Worm (Caenorhabditis elegans) whole organism, L2 larva: ENCODE measurements around the gene spe-41.

ENCODE experiments used
- C34F6.9 ChIP-seq: fragments of 150-350 bp; optimal IDR thresholded peaks from 2 replicates; lab custom pipeline; 2014; ENCODE audit warnings: missing biosample characterization, missing genetic modification characterization
- F13H6.1 ChIP-seq: sonication (generic microtip); optimal IDR thresholded peaks from 2 replicates; lab custom pipeline; 2016; ENCODE audit warnings: missing genetic modification characterization, missing compliant biosample characterization
- R02D3.7 ChIP-seq: fragments of 150-350 bp; optimal IDR thresholded peaks from 2 replicates; lab custom pipeline; 2014; ENCODE audit warnings: missing biosample characterization, missing genetic modification characterization
- Y55F3AM.14 ChIP-seq: fragments of 200-800 bp; sonication (Bioruptor generic); optimal IDR thresholded peaks from 2 replicates; lab custom pipeline; 2018; ENCODE audit warnings: mild to moderate bottlenecking, missing genetic modification characterization, missing compliant biosample characterization
- ZK546.5 ChIP-seq: sonication (generic microtip); optimal IDR thresholded peaks from 2 replicates; lab custom pipeline; 2017; ENCODE audit warnings: missing biosample characterization, missing genetic modification characterization
- alr-1 ChIP-seq: fragments of 150-350 bp; optimal IDR thresholded peaks from 2 replicates; lab custom pipeline; 2014; ENCODE audit warnings: missing biosample characterization, missing genetic modification characterization
- aly-2 ChIP-seq: fragments of 150-350 bp; optimal IDR thresholded peaks from 2 replicates; lab custom pipeline; 2014; ENCODE audit warnings: missing biosample characterization, missing genetic modification characterization
- ama-1 ChIP-seq: fragments of 150-350 bp; optimal IDR thresholded peaks from 2 replicates; lab custom pipeline; 2018; ENCODE audit warnings: inconsistent platforms
- blmp-1 ChIP-seq: sonication (generic microtip); optimal IDR thresholded peaks from 2 replicates; lab custom pipeline; 2017; ENCODE audit warnings: missing genetic modification characterization, mild to moderate bottlenecking, missing compliant biosample characterization, antibody characterized with exemption, moderate library complexity; ENCODE audit not compliant: insufficient read depth
- ceh-16 ChIP-seq: fragments of 150-350 bp; optimal IDR thresholded peaks from 2 replicates; lab custom pipeline; 2014; ENCODE audit warnings: missing biosample characterization, missing genetic modification characterization
- ceh-82 ChIP-seq: fragments of 150-350 bp; optimal IDR thresholded peaks from 2 replicates; lab custom pipeline; 2014; ENCODE audit warnings: missing biosample characterization, missing genetic modification characterization
- crh-2 ChIP-seq: sonication (generic microtip); optimal IDR thresholded peaks from 2 replicates; lab custom pipeline; 2017; ENCODE audit warnings: missing biosample characterization, missing genetic modification characterization
- dmd-4 ChIP-seq: sonication (generic microtip); optimal IDR thresholded peaks from 2 replicates; lab custom pipeline; 2017; ENCODE audit warnings: missing biosample characterization, missing genetic modification characterization
- egl-27 ChIP-seq: sonication (generic microtip); optimal IDR thresholded peaks from 3 replicates; lab custom pipeline; 2017; ENCODE audit warnings: missing biosample characterization, missing genetic modification reagents, missing genetic modification characterization
- elt-1 ChIP-seq: fragments of 150-350 bp; optimal IDR thresholded peaks from 2 replicates; lab custom pipeline; 2014; ENCODE audit warnings: missing biosample characterization, missing genetic modification characterization
- fos-1 ChIP-seq: fragments of 150-350 bp; optimal IDR thresholded peaks from 2 replicates; lab custom pipeline; 2014; ENCODE audit warnings: missing biosample characterization, missing genetic modification characterization
- gmeb-1 ChIP-seq: fragments of 150-350 bp; optimal IDR thresholded peaks from 2 replicates; lab custom pipeline; 2014; ENCODE audit warnings: missing biosample characterization, missing genetic modification characterization
- lin-11 ChIP-seq: fragments of 150-350 bp; sonication (generic microtip); optimal IDR thresholded peaks from 2 replicates; lab custom pipeline; 2014; ENCODE audit warnings: missing biosample characterization, missing genetic modification characterization, inconsistent platforms, mixed read lengths
- lin-13 ChIP-seq: fragments of 150-350 bp; optimal IDR thresholded peaks from 2 replicates; lab custom pipeline; 2014; ENCODE audit warnings: missing biosample characterization, missing genetic modification reagents, missing genetic modification characterization
- lin-39 ChIP-seq: fragments of 150-350 bp; optimal IDR thresholded peaks from 2 replicates; lab custom pipeline; 2014; ENCODE audit warnings: missing biosample characterization, missing genetic modification reagents, missing genetic modification characterization
- lsy-2 ChIP-seq, 2 experiments: fragments of 150-350 bp in 1 of 2; sonication (generic microtip) in 1 of 2; optimal IDR thresholded peaks; 2 replicates each; lab custom pipeline; 2014 to 2017; ENCODE audit warnings: missing biosample characterization in 2 of 2, missing genetic modification characterization in 2 of 2
- mab-5 ChIP-seq: fragments of 150-350 bp; optimal IDR thresholded peaks from 2 replicates; lab custom pipeline; 2014; ENCODE audit warnings: missing biosample characterization, missing genetic modification characterization
- mbf-1 ChIP-seq: sonication (generic microtip); optimal IDR thresholded peaks from 2 replicates; lab custom pipeline; 2017; ENCODE audit warnings: missing biosample characterization, missing genetic modification characterization
- mdl-1 ChIP-seq, 2 experiments: fragments of 150-350 bp in 1 of 2; sonication (generic microtip) in 1 of 2; optimal IDR thresholded peaks; 2 replicates each; lab custom pipeline; 2017; ENCODE audit warnings: missing biosample characterization in 2 of 2, missing genetic modification characterization in 2 of 2
- nhr-10 ChIP-seq: sonication (generic microtip); optimal IDR thresholded peaks from 2 replicates; lab custom pipeline; 2017; ENCODE audit warnings: missing biosample characterization, missing genetic modification characterization
- nhr-11 ChIP-seq: fragments of 150-350 bp; optimal IDR thresholded peaks from 2 replicates; lab custom pipeline; 2014; ENCODE audit warnings: missing biosample characterization, missing genetic modification characterization
- nhr-12 ChIP-seq: fragments of 150-350 bp; optimal IDR thresholded peaks from 2 replicates; lab custom pipeline; 2014; ENCODE audit warnings: missing biosample characterization, missing genetic modification characterization
- nhr-129 ChIP-seq: fragments of 150-350 bp; optimal IDR thresholded peaks from 2 replicates; lab custom pipeline; 2014; ENCODE audit warnings: missing biosample characterization, missing genetic modification characterization
- nhr-21 ChIP-seq: fragments of 150-350 bp; optimal IDR thresholded peaks from 2 replicates; lab custom pipeline; 2014; ENCODE audit warnings: missing biosample characterization, missing genetic modification characterization
- nhr-23 ChIP-seq: fragments of 150-350 bp; optimal IDR thresholded peaks from 2 replicates; lab custom pipeline; 2014; ENCODE audit warnings: missing biosample characterization, missing genetic modification reagents, missing genetic modification characterization
- nhr-237 ChIP-seq: fragments of 150-350 bp; optimal IDR thresholded peaks from 2 replicates; lab custom pipeline; 2014; ENCODE audit warnings: missing biosample characterization, missing genetic modification characterization
- nhr-25 ChIP-seq: fragments of 150-350 bp; sonication (generic microtip); optimal IDR thresholded peaks from 3 replicates; lab custom pipeline; 2014; ENCODE audit warnings: missing biosample characterization, missing genetic modification characterization
- nhr-6 ChIP-seq: fragments of 150-350 bp; optimal IDR thresholded peaks from 2 replicates; lab custom pipeline; 2014; ENCODE audit warnings: missing biosample characterization, missing genetic modification characterization
- nhr-77 ChIP-seq: fragments of 150-350 bp; optimal IDR thresholded peaks from 2 replicates; lab custom pipeline; 2014; ENCODE audit warnings: missing biosample characterization, missing genetic modification characterization
- peb-1 ChIP-seq: fragments of 150-350 bp; optimal IDR thresholded peaks from 2 replicates; lab custom pipeline; 2014; ENCODE audit warnings: missing biosample characterization, missing genetic modification characterization
- sem-4 ChIP-seq: fragments of 150-350 bp; optimal IDR thresholded peaks from 2 replicates; lab custom pipeline; 2014; ENCODE audit warnings: missing biosample characterization, missing genetic modification reagents, missing genetic modification characterization
- skn-1 ChIP-seq: sonication (generic microtip); optimal IDR thresholded peaks from 2 replicates; lab custom pipeline; 2017; ENCODE audit warnings: missing biosample characterization, missing genetic modification characterization
- sma-3 ChIP-seq: sonication (generic microtip); optimal IDR thresholded peaks from 2 replicates; lab custom pipeline; 2016; ENCODE audit warnings: missing genetic modification reagents, missing genetic modification characterization, missing compliant biosample characterization
- sma-9 ChIP-seq, 2 experiments: fragments of 150-350 bp in 1 of 2; sonication (generic microtip) in 1 of 2; optimal IDR thresholded peaks; 2 replicates each; lab custom pipeline; 2014 to 2016; ENCODE audit warnings: missing genetic modification characterization in 2 of 2, mild to moderate bottlenecking in 1 of 2, missing biosample characterization in 1 of 2, missing compliant biosample characterization in 1 of 2, missing genetic modification reagents in 1 of 2, moderate library complexity in 1 of 2
- snpc-4 ChIP-seq: fragments of 150-350 bp; optimal IDR thresholded peaks from 2 replicates; lab custom pipeline; 2014; ENCODE audit warnings: missing biosample characterization, missing genetic modification characterization
- unc-39 ChIP-seq: fragments of 150-350 bp; optimal IDR thresholded peaks from 2 replicates; lab custom pipeline; 2014; ENCODE audit warnings: missing biosample characterization, missing genetic modification characterization
- unc-55 ChIP-seq: fragments of 150-350 bp; sonication (generic microtip); optimal IDR thresholded peaks from 3 replicates; lab custom pipeline; 2014; ENCODE audit warnings: missing biosample characterization, missing genetic modification reagents, missing genetic modification characterization
- unc-62 ChIP-seq: fragments of 150-350 bp; optimal IDR thresholded peaks from 2 replicates; lab custom pipeline; 2014; ENCODE audit warnings: missing biosample characterization, missing genetic modification reagents, missing genetic modification characterization
- zag-1 ChIP-seq: fragments of 150-350 bp; optimal IDR thresholded peaks from 2 replicates; lab custom pipeline; 2014; ENCODE audit warnings: missing biosample characterization, missing genetic modification characterization
- ztf-11 ChIP-seq: sonication (generic microtip); optimal IDR thresholded peaks from 2 replicates; lab custom pipeline; 2017; ENCODE audit warnings: missing biosample characterization, missing genetic modification characterization
- ztf-4 ChIP-seq: fragments of 150-350 bp; optimal IDR thresholded peaks from 2 replicates; lab custom pipeline; 2014; ENCODE audit warnings: missing biosample characterization, missing genetic modification characterization

Gene spe-41

ce11 chrIII:3460061-3460460 lies 16.1 kb upstream of the spe-41 start, which contains the start of gene C34C12.8 (continued):
- TF ChIP-seq snpc-4 (tag; lab: Kevin White, UChicago) (peak; percentile 71), nhr-129 (tag; lab: Kevin White, UChicago) (peak; percentile 91), ceh-82 (tag; lab: Kevin White, UChicago) (peak; percentile 71), nhr-10 (tag; lab: Kevin White, UChicago) (peak; percentile 85), ama-1 (lab: Kevin White, UChicago) (peak; percentile 79)

ce11 chrIII:3456226-3456625 lies 12.2 kb upstream of the spe-41 start:
- TF ChIP-seq ZK546.5 (tag; lab: Kevin White, UChicago) (peak; percentile 83), lin-39 (no peak), crh-2 (tag; lab: Kevin White, UChicago) (peak; percentile 99), ztf-4 (tag; lab: Kevin White, UChicago) (peak; percentile 96), peb-1 (no peak), unc-39 (tag; lab: Kevin White, UChicago) (no peak), lin-13 (GFP tag; lab: Kevin White, UChicago) (peak; percentile 99), mdl-1 (tag; optimal IDR thresholded peaks at IDR 0.05; lab: Kevin White, UChicago) (peak; percentile 41 to 88), zag-1 (peak; percentile 93), sem-4 (tag; lab: Kevin White, UChicago) (peak; percentile 98), alr-1 (tag; lab: Kevin White, UChicago) (no peak), mab-5 (tag; lab: Kevin White, UChicago) (peak; percentile 93), nhr-23 (tag; lab: Kevin White, UChicago) (no peak), nhr-21 (peak; percentile 99), ceh-16 (peak; percentile 88), mbf-1 (peak; percentile 56), ztf-11 (no peak), nhr-25 (tag; lab: Kevin White, UChicago) (peak; percentile 99), R02D3.7 (tag; lab: Kevin White, UChicago) (peak; percentile 84), nhr-10 (tag; lab: Kevin White, UChicago) (peak; percentile 82), sma-3 (GFP tag; lab: Kevin White, UChicago) (peak; percentile 100), nhr-6 (tag; lab: Kevin White, UChicago) (peak; percentile 96), skn-1 (peak; percentile 71), F13H6.1 (peak; percentile 94), gmeb-1 (peak; percentile 97), sma-9 (GFP tag; optimal IDR thresholded peaks at IDR 0.05; lab: Kevin White, UChicago) (peak; percentile 97), sma-9 (tag; optimal IDR thresholded peaks at IDR 0.05; lab: Kevin White, UChicago) (no peak), aly-2 (tag; lab: Kevin White, UChicago) (no peak), nhr-12 (tag; lab: Kevin White, UChicago) (peak; percentile 59), lsy-2 (tag; optimal IDR thresholded peaks at IDR 0.05; lab: Kevin White, UChicago) (peak; percentile 99 to 100), lin-11 (peak; percentile 93), nhr-129 (tag; lab: Kevin White, UChicago) (peak; percentile 94), dmd-4 (tag; lab: Kevin White, UChicago) (peak; percentile 53), C34F6.9 (tag; lab: Kevin White, UChicago) (peak; percentile 98), snpc-4 (tag; lab: Kevin White, UChicago) (peak; percentile 90), Y55F3AM.14 (GFP tag; lab: Kevin White, UChicago) (peak; percentile 96), nhr-77 (tag; lab: Kevin White, UChicago) (peak; percentile 91), fos-1 (tag; lab: Kevin White, UChicago) (peak; percentile 96), egl-27 (peak; percentile 96), unc-55 (peak; percentile 99), unc-62 (GFP tag; lab: Kevin White, UChicago) (no peak), ceh-82 (tag; lab: Kevin White, UChicago) (peak; percentile 91), blmp-1 (peak; percentile 89), elt-1 (tag; lab: Kevin White, UChicago) (no peak), nhr-11 (no peak), nhr-237 (tag; lab: Kevin White, UChicago) (peak; percentile 86)
